Fruit fly (Drosophila melanogaster) whole organism, adult: Measurements from ENCODE around the gene CG7453.

Experiments used
- CG11617 ChIP-seq: fragments of 200-800 bp; sonication (Bioruptor generic); optimal IDR thresholded peaks from 2 replicates; lab custom pipeline; 2017; ENCODE audit warnings: mild to moderate bottlenecking, missing biosample characterization, missing genetic modification reagents, missing genetic modification characterization
- CG12768 ChIP-seq: fragments of 200-800 bp; sonication (Bioruptor generic); optimal IDR thresholded peaks from 2 replicates; lab custom pipeline; 2017; ENCODE audit warnings: missing biosample characterization, missing genetic modification characterization, mild to moderate bottlenecking, moderate library complexity, missing genetic modification reagents
- CG14711 ChIP-seq: fragments of 200-800 bp; sonication (Bioruptor generic); optimal IDR thresholded peaks from 2 replicates; lab custom pipeline; 2018; ENCODE audit warnings: missing biosample characterization, mild to moderate bottlenecking, missing genetic modification characterization, moderate library complexity
- CG1620 ChIP-seq: fragments of 200-800 bp; sonication (Bioruptor generic); optimal IDR thresholded peaks from 2 replicates; lab custom pipeline; 2016; ENCODE audit warnings: missing biosample characterization, missing genetic modification characterization
- CG33017 ChIP-seq: fragments of 200-800 bp; sonication (Bioruptor generic); optimal IDR thresholded peaks from 2 replicates; lab custom pipeline; 2018; ENCODE audit warnings: missing biosample characterization, mild to moderate bottlenecking, missing genetic modification characterization, moderate library complexity
- CG5204 ChIP-seq: fragments of 200-800 bp; sonication (Bioruptor generic); optimal IDR thresholded peaks from 2 replicates; lab custom pipeline; 2016; ENCODE audit warnings: missing biosample characterization, missing genetic modification characterization
- CG7045 ChIP-seq: fragments of 200-800 bp; sonication (Bioruptor generic); optimal IDR thresholded peaks from 2 replicates; lab custom pipeline; 2017; ENCODE audit warnings: missing biosample characterization, mild to moderate bottlenecking, missing genetic modification characterization
- CG7101 ChIP-seq: fragments of 200-800 bp; sonication (Bioruptor generic); optimal IDR thresholded peaks from 2 replicates; lab custom pipeline; 2018; ENCODE audit warnings: missing biosample characterization, mild to moderate bottlenecking, missing genetic modification characterization, moderate library complexity
- Clk ChIP-seq: fragments of 200-800 bp; sonication (Bioruptor generic); optimal IDR thresholded peaks from 2 replicates; lab custom pipeline; 2017; ENCODE audit warnings: missing biosample characterization, missing genetic modification characterization
- Crg-1 ChIP-seq: fragments of 200-800 bp; sonication (Bioruptor generic); optimal IDR thresholded peaks from 2 replicates; lab custom pipeline; 2016; ENCODE audit warnings: missing biosample characterization, missing genetic modification characterization
- Hr96 ChIP-seq: fragments of 200-800 bp; sonication (Bioruptor generic); optimal IDR thresholded peaks from 2 replicates; lab custom pipeline; 2016; ENCODE audit warnings: missing biosample characterization, missing genetic modification characterization
- Mnt ChIP-seq: fragments of 200-800 bp; sonication (Bioruptor generic); optimal IDR thresholded peaks from 2 replicates; lab custom pipeline; 2016; ENCODE audit warnings: missing biosample characterization, mild to moderate bottlenecking, missing genetic modification characterization
- bab1 ChIP-seq: fragments of 200-800 bp; sonication (Bioruptor generic); optimal IDR thresholded peaks from 3 replicates; lab custom pipeline; 2019; ENCODE audit warnings: missing biosample characterization, mild to moderate bottlenecking, missing genetic modification characterization, moderate library complexity
- cic ChIP-seq: fragments of 200-800 bp; sonication (Bioruptor generic); optimal IDR thresholded peaks from 2 replicates; lab custom pipeline; 2017; ENCODE audit warnings: missing biosample characterization, mild to moderate bottlenecking, missing genetic modification characterization, moderate library complexity
- cnc ChIP-seq, 2 experiments: fragments of >200 bp; optimal IDR thresholded peaks; 2 replicates each; lab custom pipeline; 2017
- kay ChIP-seq: fragments of 200-800 bp; sonication (Bioruptor generic); peaks from one replicate; lab custom pipeline; 2016; ENCODE audit warnings: missing biosample characterization, missing genetic modification characterization, borderline replicate concordance
- ovo ChIP-seq: fragments of 200-800 bp; sonication (Bioruptor generic); optimal IDR thresholded peaks from 2 replicates; lab custom pipeline; 2016; ENCODE audit warnings: missing biosample characterization, missing genetic modification characterization
- pad ChIP-seq: fragments of 200-800 bp; sonication (Bioruptor generic); optimal IDR thresholded peaks from 3 replicates; lab custom pipeline; 2017; ENCODE audit warnings: missing biosample characterization, missing genetic modification characterization, mild to moderate bottlenecking, moderate library complexity, missing genetic modification reagents
- tj ChIP-seq: fragments of 200-800 bp; sonication (Bioruptor generic); optimal IDR thresholded peaks from 3 replicates; lab custom pipeline; 2017; ENCODE audit warnings: missing biosample characterization, mild to moderate bottlenecking, missing genetic modification characterization, moderate library complexity
- toe ChIP-seq: fragments of 200-800 bp; sonication (Bioruptor generic); optimal IDR thresholded peaks from 2 replicates; lab custom pipeline; 2016; ENCODE audit warnings: missing biosample characterization, missing genetic modification characterization

Gene CG7453

DNA sequence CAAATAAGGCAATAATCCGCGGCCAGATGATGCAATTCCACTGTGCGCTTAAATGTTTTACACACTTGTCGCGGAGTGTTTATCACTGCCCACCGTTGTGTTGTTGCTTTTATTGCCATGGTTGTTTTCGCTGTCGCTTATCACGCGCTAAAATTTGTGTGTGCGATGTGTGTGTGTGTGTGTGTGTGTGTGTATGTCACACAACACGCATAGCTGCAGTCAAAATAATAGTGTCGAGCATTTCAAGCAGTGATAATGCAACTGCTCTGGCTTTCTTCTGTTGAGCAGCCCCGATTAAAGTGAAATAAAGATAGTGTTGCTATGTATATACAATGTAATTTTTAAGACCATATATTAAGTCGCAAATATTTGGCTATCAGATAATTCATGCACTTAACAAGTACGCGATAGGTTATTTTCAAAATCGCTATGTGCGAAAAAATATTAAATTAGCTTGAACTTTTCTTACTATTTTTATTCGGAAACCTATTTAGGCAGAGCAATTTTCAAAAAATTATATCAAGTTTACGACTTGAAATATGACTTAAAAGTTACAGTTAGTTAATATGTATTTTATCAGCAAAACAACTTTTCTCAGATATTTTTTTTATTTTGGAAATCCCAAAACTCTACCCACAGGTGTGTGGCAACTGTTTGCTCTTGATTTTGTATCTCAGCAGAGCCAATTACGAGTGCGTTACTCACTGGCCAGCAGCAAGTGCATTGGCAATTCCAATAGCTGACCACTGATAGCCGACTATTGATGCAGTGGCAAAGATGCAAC is 13.6 kb upstream of the CG7453 start:
- peak; percentile 28 for TF ChIP-seq bab1 (GFP tag; lab: Kevin White, UChicago)
- TF ChIP-seq toe = no peak
- no peak for TF ChIP-seq Crg-1 (GFP tag; lab: Kevin White, UChicago)
- peak; percentile 18 for TF ChIP-seq CG14711 (tag; lab: Kevin White, UChicago)
- TF ChIP-seq CG11617 (GFP tag; lab: Kevin White, UChicago) = peak; percentile 6
- no peak for TF ChIP-seq Mnt (GFP tag; lab: Kevin White, UChicago)
- peak; percentile 41 for TF ChIP-seq CG7101 (tag; lab: Kevin White, UChicago)
- TF ChIP-seq Hr96 (GFP tag; lab: Kevin White, UChicago) = peak; percentile 25
- no peak for TF ChIP-seq cic (GFP tag; lab: Kevin White, UChicago)
- peak; percentile 11 for TF ChIP-seq CG7045 (GFP tag; lab: Kevin White, UChicago)
- TF ChIP-seq CG12768 (GFP tag; lab: Kevin White, UChicago) = no peak
- TF ChIP-seq cnc (optimal IDR thresholded peaks at IDR 0.05; lab: Kevin White, UChicago) = no peak
- no peak for TF ChIP-seq CG33017 (tag; lab: Kevin White, UChicago)
- no peak for TF ChIP-seq CG1620 (GFP tag; lab: Kevin White, UChicago)
- no peak for TF ChIP-seq ovo (GFP tag; lab: Kevin White, UChicago)
- no peak for TF ChIP-seq tj (GFP tag; lab: Kevin White, UChicago)
- peak; percentile 50 for TF ChIP-seq CG5204 (GFP tag; lab: Kevin White, UChicago)
- peak; percentile 20 for TF ChIP-seq pad (GFP tag; lab: Kevin White, UChicago)
- peak; percentile 85 for TF ChIP-seq kay (GFP tag; lab: Kevin White, UChicago)
- no peak for TF ChIP-seq Clk (GFP tag; lab: Kevin White, UChicago)

DNA sequence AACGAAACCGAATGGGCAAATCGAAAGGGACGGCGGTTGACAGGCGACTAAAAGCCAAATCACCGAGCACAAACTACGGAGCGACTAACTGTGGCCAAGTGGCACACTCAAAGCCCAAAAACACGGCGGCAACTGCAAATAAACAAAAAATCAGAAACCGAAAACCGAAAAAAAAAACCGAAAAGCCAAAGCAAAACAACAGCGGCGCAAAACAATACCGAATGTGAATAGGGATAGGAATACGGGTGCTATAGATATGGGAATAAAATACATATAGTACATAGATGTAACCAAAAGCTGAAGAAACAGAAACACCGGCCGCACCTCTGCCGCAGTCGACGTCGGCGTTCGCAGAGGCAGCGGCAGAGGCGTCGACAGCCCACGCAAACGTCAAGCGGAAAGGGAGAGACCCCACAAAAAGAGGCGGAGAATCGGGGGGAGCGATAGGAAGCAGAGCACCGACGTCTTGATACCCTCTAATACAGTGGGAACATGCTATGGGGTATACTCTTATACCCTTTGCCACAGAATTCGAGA is 12.9 kb upstream of the CG7453 start, which contains the start of gene RhoGAP18B:
Gene RhoGAP18B, minus strand, starts transcription at position 51 of the 537 bp plus-strand sequence.
- TF ChIP-seq CG11617 (GFP tag; lab: Kevin White, UChicago) = no peak
- TF ChIP-seq CG1620 (GFP tag; lab: Kevin White, UChicago) = no peak
- no peak for TF ChIP-seq CG7045 (GFP tag; lab: Kevin White, UChicago)
- no peak for TF ChIP-seq Hr96 (GFP tag; lab: Kevin White, UChicago)
- no peak for TF ChIP-seq CG7101 (tag; lab: Kevin White, UChicago)
- no peak for TF ChIP-seq tj (GFP tag; lab: Kevin White, UChicago)
- TF ChIP-seq kay (GFP tag; lab: Kevin White, UChicago) = no peak
- no peak for TF ChIP-seq pad (GFP tag; lab: Kevin White, UChicago)
- TF ChIP-seq ovo (GFP tag; lab: Kevin White, UChicago) = no peak
- TF ChIP-seq toe = no peak
- TF ChIP-seq bab1 (GFP tag; lab: Kevin White, UChicago) = no peak
- TF ChIP-seq cnc (optimal IDR thresholded peaks at IDR 0.05; lab: Kevin White, UChicago) = no peak
- no peak for TF ChIP-seq CG14711 (tag; lab: Kevin White, UChicago)
- TF ChIP-seq Mnt (GFP tag; lab: Kevin White, UChicago) = no peak

DNA sequence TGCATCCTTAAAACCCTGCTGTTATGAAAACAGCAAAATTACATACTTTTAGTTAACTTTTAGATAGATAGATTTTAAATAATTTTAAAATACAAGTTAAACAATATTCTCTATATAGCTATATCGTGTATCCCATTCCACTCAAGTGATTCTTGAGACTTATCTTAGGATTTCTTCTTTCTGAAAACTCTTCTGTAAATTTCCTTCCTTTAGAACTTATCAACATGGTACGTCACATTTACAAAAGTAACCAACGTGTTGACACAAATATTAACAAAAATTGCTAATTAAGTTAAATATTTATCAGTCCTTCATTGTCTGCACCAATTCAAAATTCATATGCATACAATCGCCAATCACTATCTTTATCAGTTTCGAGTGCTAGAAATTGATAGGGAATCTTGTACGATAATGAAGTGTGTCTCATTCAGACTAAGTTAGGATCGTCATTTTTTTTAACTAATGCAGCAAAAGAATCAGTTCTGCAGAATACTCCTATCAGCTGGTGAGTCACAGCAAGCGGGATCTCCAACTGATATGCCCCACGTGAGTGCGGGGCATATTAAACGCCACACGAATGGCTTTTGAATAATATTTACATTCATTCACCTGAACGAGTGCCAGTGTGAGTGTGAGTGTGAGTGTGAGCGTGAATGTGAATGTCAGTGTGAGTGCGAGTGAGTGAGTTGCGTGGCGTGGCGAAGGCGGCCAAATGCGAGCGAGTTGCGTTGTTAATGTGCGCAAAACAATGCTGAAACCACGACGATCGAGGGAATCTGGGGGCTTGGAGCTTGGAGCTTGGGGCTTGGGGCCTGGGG is 12.2 kb upstream of the CG7453 start:
- TF ChIP-seq tj (GFP tag; lab: Kevin White, UChicago) = peak; percentile 1
- no peak for TF ChIP-seq cnc (optimal IDR thresholded peaks at IDR 0.05; lab: Kevin White, UChicago)
- TF ChIP-seq toe = no peak
- no peak for TF ChIP-seq pad (GFP tag; lab: Kevin White, UChicago)
- peak; percentile 73 for TF ChIP-seq Mnt (GFP tag; lab: Kevin White, UChicago)
- peak; percentile 91 for TF ChIP-seq kay (GFP tag; lab: Kevin White, UChicago)
- TF ChIP-seq cic (GFP tag; lab: Kevin White, UChicago) = peak; percentile 83

DNA sequence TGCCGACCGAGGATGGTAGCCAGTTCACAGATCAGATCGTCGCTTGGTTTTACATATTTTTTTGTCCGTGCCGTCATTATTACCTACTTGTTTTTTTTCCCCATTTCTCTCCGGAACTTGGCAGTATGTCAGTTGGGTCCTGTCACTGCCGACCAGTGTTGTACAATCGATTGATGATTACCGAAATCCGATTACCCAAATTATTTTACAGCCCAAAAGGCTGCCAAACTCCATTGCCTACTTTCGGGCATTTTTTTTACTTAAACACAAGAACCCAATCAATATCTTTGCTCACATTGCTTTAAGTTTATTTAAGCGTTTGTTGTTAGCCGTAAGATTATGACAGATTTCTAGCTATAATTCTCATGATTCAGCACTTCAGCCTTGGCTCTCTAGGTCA is 9.2 kb upstream of the CG7453 start, which contains the start of gene Inx5:
Gene Inx5, minus strand, starts transcription at position 93 of the 400 bp plus-strand sequence.
- no peak for TF ChIP-seq bab1 (GFP tag; lab: Kevin White, UChicago)
- TF ChIP-seq pad (GFP tag; lab: Kevin White, UChicago) = no peak
- TF ChIP-seq tj (GFP tag; lab: Kevin White, UChicago) = no peak
- no peak for TF ChIP-seq Clk (GFP tag; lab: Kevin White, UChicago)
- no peak for TF ChIP-seq kay (GFP tag; lab: Kevin White, UChicago)
- no peak for TF ChIP-seq CG7045 (GFP tag; lab: Kevin White, UChicago)
- TF ChIP-seq CG1620 (GFP tag; lab: Kevin White, UChicago) = no peak
- TF ChIP-seq Mnt (GFP tag; lab: Kevin White, UChicago) = no peak
- no peak for TF ChIP-seq CG7101 (tag; lab: Kevin White, UChicago)
- TF ChIP-seq cnc (optimal IDR thresholded peaks at IDR 0.05; lab: Kevin White, UChicago) = no peak
- no peak for TF ChIP-seq CG5204 (GFP tag; lab: Kevin White, UChicago)
- TF ChIP-seq cic (GFP tag; lab: Kevin White, UChicago) = no peak
- TF ChIP-seq toe = no peak
- no peak for TF ChIP-seq Hr96 (GFP tag; lab: Kevin White, UChicago)

DNA sequence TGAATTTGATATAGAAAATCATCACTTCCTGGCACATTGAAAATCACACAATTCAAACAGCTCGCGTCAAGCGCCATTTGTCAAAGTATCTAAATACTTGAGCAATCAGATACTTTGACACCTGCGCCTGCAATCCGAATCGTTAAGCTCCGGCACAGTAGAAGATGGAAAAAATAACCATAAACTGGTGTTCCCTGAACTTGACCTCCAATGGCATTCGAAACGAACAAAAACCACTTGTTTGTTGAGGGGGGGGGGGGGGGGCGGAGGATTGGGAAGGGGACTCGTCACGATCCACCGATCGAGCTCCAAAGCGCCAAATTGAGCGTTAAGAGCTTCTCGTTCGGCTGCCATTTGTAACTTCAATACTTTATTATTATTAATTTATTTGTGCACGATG is 8.0 kb upstream of the CG7453 start:
- TF ChIP-seq CG7101 (tag; lab: Kevin White, UChicago) (no peak), CG14711 (tag; lab: Kevin White, UChicago) (no peak), CG5204 (GFP tag; lab: Kevin White, UChicago) (no peak), Hr96 (GFP tag; lab: Kevin White, UChicago) (no peak), ovo (GFP tag; lab: Kevin White, UChicago) (no peak), tj (GFP tag; lab: Kevin White, UChicago) (no peak), CG12768 (GFP tag; lab: Kevin White, UChicago) (no peak), Crg-1 (GFP tag; lab: Kevin White, UChicago) (no peak), Clk (GFP tag; lab: Kevin White, UChicago) (no peak), CG11617 (GFP tag; lab: Kevin White, UChicago) (no peak), Mnt (GFP tag; lab: Kevin White, UChicago) (no peak), toe (no peak), bab1 (GFP tag; lab: Kevin White, UChicago) (no peak)
